Fruit fly (Drosophila melanogaster): Measurements from ENCODE around the gene asun.

dm6 chr3R:16257346-16257745, 6.7 kb upstream of the asun start:
- TF ChIP-seq Blimp-1 (GFP tag; optimal IDR thresholded peaks at IDR 0.05) (no peak), Gug (GFP tag; IDR thresholded peaks at IDR 0.05) (no peak)
